Fruit fly (Drosophila melanogaster) whole organism, pupa: ENCODE measurements around the gene Tim17a2.

Experiments
- CG10348 ChIP-seq: fragments of 200-800 bp; sonication (Bioruptor generic); IDR thresholded peaks from 2 replicates; pipeline ENCODE4 v1.3.6; 2022; ENCODE audit warnings: missing biosample characterization, missing genetic modification characterization
- CG13204 ChIP-seq: fragments of 200-800 bp; sonication (Bioruptor generic); optimal IDR thresholded peaks from 2 replicates; lab custom pipeline; 2018; ENCODE audit warnings: missing biosample characterization, mild to moderate bottlenecking, missing genetic modification characterization, moderate library complexity
- CG14655 ChIP-seq: fragments of 200-800 bp; sonication (Bioruptor generic); optimal IDR thresholded peaks from 3 replicates; lab custom pipeline; 2017; ENCODE audit warnings: mild to moderate bottlenecking, missing biosample characterization, missing genetic modification reagents, missing genetic modification characterization
- CG15710 ChIP-seq: fragments of 200-800 bp; sonication (Bioruptor generic); optimal IDR thresholded peaks from 2 replicates; lab custom pipeline; 2018; ENCODE audit warnings: missing biosample characterization, mild to moderate bottlenecking, missing genetic modification characterization, moderate library complexity
- CG34367 ChIP-seq: fragments of 200-800 bp; sonication (Bioruptor generic); optimal IDR thresholded peaks from 2 replicates; lab custom pipeline; 2018; ENCODE audit warnings: missing biosample characterization, mild to moderate bottlenecking, missing genetic modification characterization
- CG9948 ChIP-seq: fragments of 200-800 bp; sonication (Bioruptor generic); optimal IDR thresholded peaks from 2 replicates; lab custom pipeline; 2018; ENCODE audit warnings: missing biosample characterization, mild to moderate bottlenecking, missing genetic modification characterization, moderate library complexity
- EcR ChIP-seq: fragments of 200-800 bp; sonication (Bioruptor generic); optimal IDR thresholded peaks from 3 replicates; lab custom pipeline; 2019; ENCODE audit warnings: missing biosample characterization, missing genetic modification characterization, mild to moderate bottlenecking, moderate library complexity, missing genetic modification reagents
- Pif1B ChIP-seq: fragments of 200-800 bp; sonication (Bioruptor generic); optimal IDR thresholded peaks from 3 replicates; lab custom pipeline; 2016; ENCODE audit warnings: missing biosample characterization, missing genetic modification characterization
- fd96Ca ChIP-seq: fragments of 200-800 bp; sonication (Bioruptor generic); IDR thresholded peaks from 3 replicates; pipeline ENCODE4 v1.3.6; 2022; ENCODE audit warnings: missing biosample characterization, missing genetic modification characterization
- rn ChIP-seq: fragments of 200-800 bp; sonication (Bioruptor generic); IDR thresholded peaks from 2 replicates; pipeline ENCODE4 v1.3.6; 2022; ENCODE audit warnings: missing biosample characterization, missing genetic modification characterization

dm6 chr3R:5231383-5232196, 30.9 kb downstream of the Tim17a2 start:
- TF ChIP-seq EcR (GFP tag; lab: Kevin White, UChicago) (no peak), CG10348 (GFP tag; lab: Robert Waterston, UW) (no peak), CG15710 (tag; lab: Kevin White, UChicago) (no peak), fd96Ca (GFP tag; lab: Robert Waterston, UW) (peak; percentile 43; the same call in 1 of the 3 replicates), CG13204 (GFP tag; lab: Kevin White, UChicago) (no peak), rn (GFP tag; lab: Robert Waterston, UW) (no peak; the same call in 1 of the 2 replicates), CG34367 (no peak), CG14655 (GFP tag; lab: Kevin White, UChicago) (no peak), CG9948 (no peak), Pif1B (GFP tag; lab: Kevin White, UChicago) (no peak)
